Worm (Caenorhabditis elegans) whole organism, late embryonic: ENCODE results near the gene gst-10.
"Not testable (repeated sequence)": the region's sequence is repeated elsewhere in the genome, so short reads cannot be mapped to it uniquely, and the experiment has no call there.

Experiments
- K02D7.2 ChIP-seq: sonication (generic microtip); optimal IDR thresholded peaks from 2 replicates; lab custom pipeline; 2017; ENCODE audit warnings: mild to moderate bottlenecking, missing genetic modification characterization, missing compliant biosample characterization
- K09A11.1 ChIP-seq: sonication (generic microtip); optimal IDR thresholded peaks from 2 replicates; lab custom pipeline; 2017; ENCODE audit warnings: antibody characterized with exemption, mild to moderate bottlenecking, missing genetic modification characterization, missing compliant biosample characterization; ENCODE audit not compliant: insufficient read depth
- ama-1 ChIP-seq: fragments of 150-350 bp; optimal IDR thresholded peaks from 2 replicates; lab custom pipeline; 2014
- ceh-18 ChIP-seq: sonication (generic microtip); optimal IDR thresholded peaks from 2 replicates; lab custom pipeline; 2016; ENCODE audit warnings: missing genetic modification characterization, missing compliant biosample characterization
- elt-2 ChIP-seq: sonication (generic microtip); optimal IDR thresholded peaks from 2 replicates; lab custom pipeline; 2016; ENCODE audit warnings: missing genetic modification reagents, missing genetic modification characterization, missing compliant biosample characterization
- eyg-1 ChIP-seq: sonication (generic microtip); optimal IDR thresholded peaks from 2 replicates; lab custom pipeline; 2016; ENCODE audit warnings: missing genotype, missing genetic modification characterization, missing compliant biosample characterization
- hlh-8 ChIP-seq: sonication (generic microtip); optimal IDR thresholded peaks from 2 replicates; lab custom pipeline; 2016; ENCODE audit warnings: missing genotype, missing genetic modification characterization, missing compliant biosample characterization
- npax-4 ChIP-seq: sonication (generic microtip); optimal IDR thresholded peaks from 2 replicates; lab custom pipeline; 2016; ENCODE audit warnings: missing genetic modification characterization, missing compliant biosample characterization
- rnt-1 ChIP-seq: sonication (generic microtip); optimal IDR thresholded peaks from 2 replicates; lab custom pipeline; 2016; ENCODE audit warnings: missing genetic modification characterization, missing compliant biosample characterization
- tbx-2 ChIP-seq: sonication (generic microtip); optimal IDR thresholded peaks from 2 replicates; lab custom pipeline; 2016; ENCODE audit warnings: missing genetic modification characterization, missing compliant biosample characterization
- unc-55 ChIP-seq: sonication (generic microtip); optimal IDR thresholded peaks from 2 replicates; lab custom pipeline; 2017; ENCODE audit warnings: missing biosample characterization, missing genetic modification reagents, missing genetic modification characterization

ce11 chrV:2598830-2599229 lies 37.3 kb downstream of the gst-10 start, which contains the start of gene F53E10.5:
- not testable (repeated sequence) for TF ChIP-seq K02D7.2 (tag; lab: Kevin White, UChicago); npax-4 (tag; lab: Kevin White, UChicago); hlh-8 (tag; lab: Kevin White, UChicago); rnt-1; ama-1 (lab: Kevin White, UChicago); elt-2 (tag; lab: Kevin White, UChicago); ceh-18 (tag; lab: Kevin White, UChicago); eyg-1; tbx-2 (tag; lab: Kevin White, UChicago); K09A11.1 (tag; lab: Kevin White, UChicago); unc-55 (GFP tag; lab: Kevin White, UChicago)
